Fruit fly (Drosophila melanogaster): Measurements from ENCODE around the gene loco.
A peak's percentile ranks its signal among the peaks of the same experiment; 100 is the strongest.

loco gene

DNA sequence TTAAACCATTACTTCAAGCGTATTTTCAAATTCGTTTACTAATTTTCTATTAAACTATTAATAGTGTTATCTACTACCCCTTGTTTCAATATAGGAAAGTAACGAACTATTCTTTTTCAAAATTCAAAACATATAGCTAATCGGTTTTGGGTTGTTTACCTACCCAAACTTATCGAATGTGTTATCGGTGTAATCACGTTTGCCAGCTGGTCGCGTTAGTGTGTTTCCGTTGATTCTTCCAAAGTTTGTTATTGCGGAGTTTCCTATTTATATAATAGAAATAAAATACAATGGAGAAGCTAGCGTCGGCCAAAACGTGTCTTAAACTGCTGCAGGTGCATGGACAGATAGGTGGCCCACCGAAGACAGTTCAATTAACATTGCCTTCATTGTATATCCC, 20.9 kb downstream of the loco start, which contains the start of gene mRpL45:
Gene mRpL45, plus strand, starts transcription at position 213 of the 400 bp plus-strand sequence.
- TF ChIP-seq Mnt (GFP tag; optimal IDR thresholded peaks at IDR 0.05) (peak; percentile 24), CG12768 (GFP tag; optimal IDR thresholded peaks at IDR 0.05) (no peak), pad (GFP tag; optimal IDR thresholded peaks at IDR 0.05) (no peak), CG33017 (tag; optimal IDR thresholded peaks at IDR 0.05) (no peak), ovo (GFP tag; optimal IDR thresholded peaks at IDR 0.05) (no peak), CG1620 (GFP tag; optimal IDR thresholded peaks at IDR 0.05) (no peak), CG7101 (tag; optimal IDR thresholded peaks at IDR 0.05) (no peak), toe (GFP tag; optimal IDR thresholded peaks at IDR 0.05) (no peak), Crg-1 (GFP tag; optimal IDR thresholded peaks at IDR 0.05) (no peak), bab1 (GFP tag; optimal IDR thresholded peaks at IDR 0.05) (peak; percentile 12), kay (GFP tag; ENCODE audit: borderline replicate concordance) (no peak), cic (GFP tag; optimal IDR thresholded peaks at IDR 0.05) (no peak), CG14711 (tag; optimal IDR thresholded peaks at IDR 0.05) (no peak), Hr96 (GFP tag; optimal IDR thresholded peaks at IDR 0.05) (no peak)

DNA sequence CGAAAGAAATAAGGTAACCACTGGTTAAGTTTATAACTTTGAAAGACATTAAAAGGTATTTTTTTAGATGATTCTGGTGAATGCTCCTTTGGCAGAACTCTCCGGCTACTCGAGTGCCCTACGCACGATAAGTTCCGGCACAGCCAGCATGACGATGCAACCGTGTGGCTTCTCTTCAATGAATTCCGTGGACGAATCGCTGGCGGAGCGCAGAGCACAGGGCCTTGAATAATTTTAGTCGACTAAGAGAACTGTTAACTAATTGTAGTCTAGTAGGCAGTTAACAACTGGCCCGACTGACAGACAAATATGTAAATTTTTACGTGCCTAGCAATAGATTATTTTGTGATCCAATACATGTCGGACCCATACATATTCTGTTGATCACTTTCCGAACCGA, 23.0 kb downstream of the loco start, which contains the start of gene CG31161:
Gene CG31161, plus strand, starts transcription at position 301 of the 400 bp plus-strand sequence.
- TF ChIP-seq CG11617 (GFP tag; optimal IDR thresholded peaks at IDR 0.05) (no peak), cnc (optimal IDR thresholded peaks at IDR 0.05) (no peak), CG12768 (GFP tag; optimal IDR thresholded peaks at IDR 0.05) (no peak), CG14711 (tag; optimal IDR thresholded peaks at IDR 0.05) (no peak), bab1 (GFP tag; optimal IDR thresholded peaks at IDR 0.05) (no peak), CG1620 (GFP tag; optimal IDR thresholded peaks at IDR 0.05) (no peak), CG33017 (tag; optimal IDR thresholded peaks at IDR 0.05) (no peak), Mnt (GFP tag; optimal IDR thresholded peaks at IDR 0.05) (no peak), Clk (GFP tag; optimal IDR thresholded peaks at IDR 0.05) (no peak), pad (GFP tag; optimal IDR thresholded peaks at IDR 0.05) (no peak), kay (GFP tag; ENCODE audit: borderline replicate concordance) (no peak), Crg-1 (GFP tag; optimal IDR thresholded peaks at IDR 0.05) (no peak), toe (GFP tag; optimal IDR thresholded peaks at IDR 0.05) (no peak), CG7101 (tag; optimal IDR thresholded peaks at IDR 0.05) (no peak), Hr96 (GFP tag; optimal IDR thresholded peaks at IDR 0.05) (no peak), CG5204 (GFP tag; optimal IDR thresholded peaks at IDR 0.05) (no peak)

DNA sequence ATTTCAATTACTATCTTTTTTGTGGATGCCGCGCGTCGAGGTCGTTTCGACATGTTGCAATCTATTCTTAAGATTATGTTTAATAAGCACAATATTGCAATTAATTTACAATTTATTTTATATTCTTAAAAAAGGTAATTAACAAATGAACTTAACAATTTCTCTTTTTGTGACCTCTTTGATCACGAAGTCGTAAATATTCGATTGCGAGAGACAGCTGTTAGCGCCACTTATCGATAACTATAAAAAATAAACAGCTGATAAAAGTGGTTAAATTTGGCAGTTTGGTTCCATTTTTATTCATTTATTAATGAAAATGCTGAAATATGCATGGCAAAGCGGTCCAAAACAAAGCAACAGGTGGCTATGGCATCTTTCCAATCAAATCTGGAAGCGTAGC, 25.7 kb downstream of the loco start, which contains the start of the genes CG31156 and mRRF2:
Gene CG31156, minus strand, starts transcription at position 209 of the 400 bp plus-strand sequence.
Gene mRRF2, plus strand, starts transcription at position 239 of the 400 bp plus-strand sequence.
- TF ChIP-seq cic (GFP tag; optimal IDR thresholded peaks at IDR 0.05) = no peak
- peak; percentile 88 for TF ChIP-seq kay (GFP tag; ENCODE audit: borderline replicate concordance)
- no peak for TF ChIP-seq CG14711 (tag; optimal IDR thresholded peaks at IDR 0.05)
- TF ChIP-seq Crg-1 (GFP tag; optimal IDR thresholded peaks at IDR 0.05) = no peak

DNA sequence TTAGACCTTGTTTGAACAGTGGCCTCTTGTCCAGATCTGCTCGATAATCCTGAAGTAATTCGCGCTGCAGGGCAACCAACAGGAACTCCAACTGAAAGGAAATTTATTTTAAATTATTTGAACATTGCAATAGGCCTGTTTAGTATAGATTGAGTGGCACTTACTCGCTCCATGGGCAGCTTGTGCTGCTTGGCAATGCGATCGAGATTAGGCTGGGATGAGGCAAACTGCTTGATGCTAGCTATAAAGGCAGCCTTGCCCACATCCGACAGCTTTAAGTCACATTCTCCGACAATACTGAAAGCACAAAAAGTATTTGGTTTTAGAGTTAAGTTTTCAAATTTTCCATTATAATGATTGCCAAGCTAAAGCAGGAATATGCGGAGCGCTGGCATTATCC, 30.0 kb downstream of the loco start, which contains the start of gene CG13843:
Gene CG13843, plus strand, starts transcription at position 301 of the 400 bp plus-strand sequence.
- TF ChIP-seq cic (GFP tag; optimal IDR thresholded peaks at IDR 0.05) (no peak), Mnt (GFP tag; optimal IDR thresholded peaks at IDR 0.05) (no peak), cnc (optimal IDR thresholded peaks at IDR 0.05) (no peak), CG33017 (tag; optimal IDR thresholded peaks at IDR 0.05) (no peak), tj (GFP tag; optimal IDR thresholded peaks at IDR 0.05) (no peak), CG7101 (tag; optimal IDR thresholded peaks at IDR 0.05) (no peak), toe (GFP tag; optimal IDR thresholded peaks at IDR 0.05) (no peak), CG1620 (GFP tag; optimal IDR thresholded peaks at IDR 0.05) (no peak), Crg-1 (GFP tag; optimal IDR thresholded peaks at IDR 0.05) (no peak), Clk (GFP tag; optimal IDR thresholded peaks at IDR 0.05) (no peak), Hr96 (GFP tag; optimal IDR thresholded peaks at IDR 0.05) (no peak), CG7045 (GFP tag; optimal IDR thresholded peaks at IDR 0.05) (no peak), bab1 (GFP tag; optimal IDR thresholded peaks at IDR 0.05) (no peak)

DNA sequence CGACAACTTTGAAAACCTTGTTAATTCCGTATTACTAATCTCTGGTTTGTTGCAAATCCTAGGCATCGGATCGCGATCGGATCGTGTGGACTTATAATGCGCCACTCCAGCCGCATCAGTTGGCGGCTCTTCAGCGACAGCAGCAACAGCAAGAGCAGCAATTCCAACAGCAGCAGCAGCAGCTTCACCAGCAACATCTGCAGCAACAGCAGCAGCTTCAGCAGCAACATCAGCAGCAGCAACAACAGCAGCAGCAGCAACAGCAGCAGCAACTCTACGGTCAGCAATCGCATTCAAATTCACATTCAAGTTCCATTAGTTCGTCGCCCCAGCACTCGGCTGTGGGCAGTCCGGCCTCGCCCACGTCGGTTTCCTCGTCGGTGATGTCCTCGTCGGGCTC, 36.4 kb downstream of the loco start:
- TF ChIP-seq pad (GFP tag; optimal IDR thresholded peaks at IDR 0.05) = no peak
- no peak for TF ChIP-seq Mnt (GFP tag; optimal IDR thresholded peaks at IDR 0.05)
- TF ChIP-seq CG7101 (tag; optimal IDR thresholded peaks at IDR 0.05) = no peak
- no peak for TF ChIP-seq toe (GFP tag; optimal IDR thresholded peaks at IDR 0.05)
- no peak for TF ChIP-seq CG1620 (GFP tag; optimal IDR thresholded peaks at IDR 0.05)
- TF ChIP-seq CG33017 (tag; optimal IDR thresholded peaks at IDR 0.05) = no peak
- no peak for TF ChIP-seq CG12768 (GFP tag; optimal IDR thresholded peaks at IDR 0.05)
- no peak for TF ChIP-seq CG11617 (GFP tag; optimal IDR thresholded peaks at IDR 0.05)
- no peak for TF ChIP-seq Clk (GFP tag; optimal IDR thresholded peaks at IDR 0.05)
- no peak for TF ChIP-seq CG5204 (GFP tag; optimal IDR thresholded peaks at IDR 0.05)
- TF ChIP-seq Crg-1 (GFP tag; optimal IDR thresholded peaks at IDR 0.05) = no peak
- no peak for TF ChIP-seq tj (GFP tag; optimal IDR thresholded peaks at IDR 0.05)
- TF ChIP-seq Hr96 (GFP tag; optimal IDR thresholded peaks at IDR 0.05) = no peak

DNA sequence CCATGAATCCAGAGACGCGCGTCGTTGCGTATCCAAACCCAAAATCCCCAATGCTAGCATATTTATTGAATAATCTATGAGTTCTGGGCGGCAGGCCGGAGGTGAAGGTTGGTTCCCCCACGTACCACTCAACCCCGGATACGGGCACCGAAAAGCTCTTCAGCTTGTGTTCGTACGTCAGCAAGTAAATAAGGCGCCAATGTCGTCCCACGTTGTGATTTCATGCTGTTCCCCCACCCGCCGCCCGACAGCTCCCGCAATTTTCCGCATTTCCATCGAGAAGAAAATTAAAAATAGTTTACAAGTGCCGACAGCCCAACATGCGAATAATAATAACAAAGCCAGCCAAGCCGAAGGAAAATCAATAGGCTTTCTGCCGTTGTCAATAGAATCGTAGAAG, 40.4 kb downstream of the loco start:
- TF ChIP-seq tj (GFP tag; optimal IDR thresholded peaks at IDR 0.05) = no peak
- TF ChIP-seq CG7101 (tag; optimal IDR thresholded peaks at IDR 0.05) = no peak
- TF ChIP-seq Mnt (GFP tag; optimal IDR thresholded peaks at IDR 0.05) = no peak
- TF ChIP-seq toe (GFP tag; optimal IDR thresholded peaks at IDR 0.05) = no peak
- TF ChIP-seq Hr96 (GFP tag; optimal IDR thresholded peaks at IDR 0.05) = no peak
- no peak for TF ChIP-seq Clk (GFP tag; optimal IDR thresholded peaks at IDR 0.05)
- TF ChIP-seq CG11617 (GFP tag; optimal IDR thresholded peaks at IDR 0.05) = no peak
- no peak for TF ChIP-seq CG1620 (GFP tag; optimal IDR thresholded peaks at IDR 0.05)
- TF ChIP-seq pad (GFP tag; optimal IDR thresholded peaks at IDR 0.05) = no peak
- TF ChIP-seq CG14711 (tag; optimal IDR thresholded peaks at IDR 0.05) = no peak
- no peak for TF ChIP-seq CG12768 (GFP tag; optimal IDR thresholded peaks at IDR 0.05)
- TF ChIP-seq cic (GFP tag; optimal IDR thresholded peaks at IDR 0.05) = no peak
- TF ChIP-seq CG7045 (GFP tag; optimal IDR thresholded peaks at IDR 0.05) = no peak
- TF ChIP-seq Crg-1 (GFP tag; optimal IDR thresholded peaks at IDR 0.05) = no peak

Data from whole organism, adult.